Worm (Caenorhabditis elegans) whole organism, L1 larva: Measurements from ENCODE around the gene F39H12.1.
A peak's percentile ranks its signal among the peaks of the same experiment; 100 is the strongest.

Experiments used
- C04F5.9 ChIP-seq: sonication (generic microtip); optimal IDR thresholded peaks from 2 replicates; lab custom pipeline; 2016; ENCODE audit warnings: missing genetic modification characterization, missing compliant biosample characterization
- C16A3.4 ChIP-seq: fragments of 150-350 bp; optimal IDR thresholded peaks from 2 replicates; lab custom pipeline; 2014; ENCODE audit warnings: missing biosample characterization, missing genetic modification characterization
- Y116A8C.19 ChIP-seq: sonication (generic microtip); optimal IDR thresholded peaks from 2 replicates; lab custom pipeline; 2016; ENCODE audit warnings: missing compliant biosample characterization, missing genetic modification characterization, borderline replicate concordance
- alr-1 ChIP-seq: fragments of 200-800 bp; sonication (Bioruptor generic); optimal IDR thresholded peaks from 2 replicates; lab custom pipeline; 2018; ENCODE audit warnings: borderline replicate concordance, mild to moderate bottlenecking, missing genetic modification characterization, missing compliant biosample characterization
- ceh-63 ChIP-seq: fragments of 200-800 bp; sonication (Bioruptor generic); optimal IDR thresholded peaks from 2 replicates; lab custom pipeline; 2018; ENCODE audit warnings: mild to moderate bottlenecking, missing genetic modification characterization, missing compliant biosample characterization
- ceh-8 ChIP-seq: fragments of 200-800 bp; sonication (Bioruptor generic); optimal IDR thresholded peaks from 2 replicates; lab custom pipeline; 2018; ENCODE audit warnings: mild to moderate bottlenecking, missing genetic modification characterization, moderate library complexity, missing compliant biosample characterization
- ceh-82 ChIP-seq, 3 experiments: fragments of 150-350 bp in 1 of 3; sonication (generic microtip) in 2 of 3; optimal IDR thresholded peaks; 2 replicates each; lab custom pipeline; 2014 to 2017; ENCODE audit warnings: missing biosample characterization in 3 of 3, missing genetic modification characterization in 3 of 3
- ceh-90 ChIP-seq: sonication (generic microtip); optimal IDR thresholded peaks from 2 replicates; lab custom pipeline; 2016; ENCODE audit warnings: missing genetic modification characterization, missing compliant biosample characterization
- ces-1 ChIP-seq: fragments of 150-350 bp; optimal IDR thresholded peaks from 2 replicates; lab custom pipeline; 2014; ENCODE audit warnings: missing biosample characterization, missing genetic modification reagents, missing genetic modification characterization
- dpl-1 ChIP-seq, 3 experiments: fragments of 150-350 bp in 2 of 3; sonication (generic microtip) in 1 of 3; optimal IDR thresholded peaks; 2 replicates each; lab custom pipeline; 2014 to 2017; ENCODE audit warnings: missing biosample characterization in 3 of 3, missing genetic modification characterization in 3 of 3, missing genetic modification reagents in 3 of 3
- efl-1 ChIP-seq, 4 experiments: fragments of 150-350 bp; optimal IDR thresholded peaks in 3 of 4; peaks in 1 of 4; 1 replicate in 1 of 4; 2 replicates in 3 of 4; lab custom pipeline; 2014; ENCODE audit warnings: missing biosample characterization in 2 of 4, missing genetic modification characterization in 2 of 4, missing genetic modification reagents in 2 of 4
- efl-3 ChIP-seq: fragments of 200-800 bp; sonication (Bioruptor generic); optimal IDR thresholded peaks from 2 replicates; lab custom pipeline; 2018; ENCODE audit warnings: mild to moderate bottlenecking, missing genetic modification characterization, missing compliant biosample characterization
- elt-2 ChIP-seq: sonication (generic microtip); optimal IDR thresholded peaks from 2 replicates; lab custom pipeline; 2016; ENCODE audit warnings: missing genetic modification characterization, mild to moderate bottlenecking, inconsistent platforms, missing compliant biosample characterization, missing genetic modification reagents
- fkh-10 ChIP-seq: sonication (generic microtip); optimal IDR thresholded peaks from 2 replicates; lab custom pipeline; 2017; ENCODE audit warnings: missing biosample characterization, missing genetic modification reagents, missing genetic modification characterization
- fkh-4 ChIP-seq: sonication (generic microtip); optimal IDR thresholded peaks from 2 replicates; lab custom pipeline; 2016; ENCODE audit warnings: missing compliant biosample characterization, missing genetic modification characterization, borderline replicate concordance
- fkh-8 ChIP-seq: sonication (generic microtip); optimal IDR thresholded peaks from 2 replicates; lab custom pipeline; 2016; ENCODE audit warnings: mild to moderate bottlenecking, missing genetic modification characterization, missing compliant biosample characterization
- isw-1 ChIP-seq: fragments of 200-800 bp; sonication (Bioruptor generic); IDR thresholded peaks from 2 replicates; pipeline ENCODE4 v1.3.6; 2022; ENCODE audit warnings: missing genetic modification characterization, missing compliant biosample characterization
- jun-1 ChIP-seq: fragments of 150-350 bp; optimal IDR thresholded peaks from 2 replicates; lab custom pipeline; 2014; ENCODE audit warnings: missing biosample characterization, missing genetic modification reagents, missing genetic modification characterization
- mep-1 ChIP-seq: fragments of 150-350 bp; optimal IDR thresholded peaks from 2 replicates; lab custom pipeline; 2014; ENCODE audit warnings: missing biosample characterization, missing genetic modification characterization
- nhr-11 ChIP-seq: fragments of 150-350 bp; optimal IDR thresholded peaks from 2 replicates; lab custom pipeline; 2014; ENCODE audit warnings: missing biosample characterization, missing genetic modification characterization
- nhr-12 ChIP-seq: sonication (generic microtip); optimal IDR thresholded peaks from 2 replicates; lab custom pipeline; 2017; ENCODE audit warnings: missing biosample characterization, missing genetic modification characterization
- nhr-19 ChIP-seq: fragments of 200-800 bp; sonication (Bioruptor generic); conservative IDR thresholded peaks from 2 replicates; pipeline ENCODE4 v1.3.6; 2022; ENCODE audit warnings: missing genetic modification characterization, missing compliant biosample characterization
- nhr-20 ChIP-seq: sonication (generic microtip); optimal IDR thresholded peaks from 2 replicates; lab custom pipeline; 2016; ENCODE audit warnings: mild to moderate bottlenecking, missing genetic modification characterization, missing compliant biosample characterization
- nhr-28 ChIP-seq: fragments of 150-350 bp; optimal IDR thresholded peaks from 2 replicates; lab custom pipeline; 2014; ENCODE audit warnings: missing biosample characterization, missing genetic modification characterization
- nhr-47 ChIP-seq: sonication (generic microtip); optimal IDR thresholded peaks from 2 replicates; lab custom pipeline; 2016; ENCODE audit warnings: mild to moderate bottlenecking, missing genetic modification characterization, moderate library complexity, missing compliant biosample characterization
- nhr-76 ChIP-seq: sonication (generic microtip); optimal IDR thresholded peaks from 2 replicates; lab custom pipeline; 2017; ENCODE audit warnings: missing biosample characterization, missing genetic modification characterization
- nhr-77 ChIP-seq: fragments of 150-350 bp; optimal IDR thresholded peaks from 2 replicates; lab custom pipeline; 2014; ENCODE audit warnings: missing biosample characterization, missing genetic modification characterization
- nhr-90 ChIP-seq: sonication (generic microtip); optimal IDR thresholded peaks from 2 replicates; lab custom pipeline; 2016; ENCODE audit warnings: mild to moderate bottlenecking, missing genetic modification characterization, missing compliant biosample characterization; ENCODE audit not compliant: poor library complexity
- pqm-1 ChIP-seq: sonication (generic microtip); optimal IDR thresholded peaks from 3 replicates; lab custom pipeline; 2017; ENCODE audit warnings: missing biosample characterization, missing genetic modification characterization
- rnt-1 ChIP-seq: sonication (generic microtip); optimal IDR thresholded peaks from 2 replicates; lab custom pipeline; 2016; ENCODE audit warnings: mild to moderate bottlenecking, missing genetic modification characterization, moderate library complexity, missing compliant biosample characterization
- skn-1 ChIP-seq: fragments of 150-350 bp; optimal IDR thresholded peaks from 2 replicates; lab custom pipeline; 2014; ENCODE audit warnings: missing biosample characterization, missing genetic modification characterization
- snpc-4 ChIP-seq: fragments of 150-350 bp; optimal IDR thresholded peaks from 2 replicates; lab custom pipeline; 2014; ENCODE audit warnings: missing biosample characterization, missing genetic modification characterization
- sox-4 ChIP-seq: sonication (generic microtip); optimal IDR thresholded peaks from 2 replicates; lab custom pipeline; 2016; ENCODE audit warnings: missing genetic modification characterization, missing compliant biosample characterization
- sup-37 ChIP-seq: fragments of 200-800 bp; sonication (Bioruptor generic); optimal IDR thresholded peaks from 2 replicates; lab custom pipeline; 2018; ENCODE audit warnings: mild to moderate bottlenecking, missing genetic modification characterization, missing compliant biosample characterization
- swsn-7 ChIP-seq: sonication (generic microtip); optimal IDR thresholded peaks from 2 replicates; lab custom pipeline; 2016; ENCODE audit warnings: missing genetic modification characterization, missing compliant biosample characterization
- unc-130 ChIP-seq: fragments of 150-350 bp; optimal IDR thresholded peaks from 2 replicates; lab custom pipeline; 2017; ENCODE audit warnings: missing biosample characterization, missing genetic modification characterization, inconsistent platforms
- unc-30 ChIP-seq: sonication (generic microtip); optimal IDR thresholded peaks from 2 replicates; lab custom pipeline; 2017; ENCODE audit warnings: missing biosample characterization, missing genetic modification characterization
- unc-86 ChIP-seq: sonication (generic microtip); optimal IDR thresholded peaks from 2 replicates; lab custom pipeline; 2016; ENCODE audit warnings: missing genetic modification characterization, missing compliant biosample characterization
- unc-98 ChIP-seq: fragments of 200-800 bp; sonication (Bioruptor generic); IDR thresholded peaks from 2 replicates; pipeline ENCODE4 v1.3.6; 2022; ENCODE audit warnings: missing genetic modification characterization, missing compliant biosample characterization
- zag-1 ChIP-seq: fragments of 150-350 bp; optimal IDR thresholded peaks from 2 replicates; lab custom pipeline; 2014; ENCODE audit warnings: missing biosample characterization, missing genetic modification characterization
- ztf-11 ChIP-seq, 2 experiments: sonication (generic microtip); optimal IDR thresholded peaks; 2 replicates each; lab custom pipeline; 2016 to 2017; ENCODE audit warnings: missing genetic modification characterization in 2 of 2, missing biosample characterization in 1 of 2, missing compliant biosample characterization in 1 of 2

The F39H12.1 gene

ce11 chrX:827502-827901 lies 7.1 kb upstream of the F39H12.1 start (continued):
- peak; percentile 24 for TF ChIP-seq C16A3.4 (tag; lab: Kevin White, UChicago)
- no peak for TF ChIP-seq sox-4 (tag; lab: Kevin White, UChicago)
- TF ChIP-seq efl-1 (optimal IDR thresholded peaks at IDR 0.05; lab: Kevin White, UChicago), result peak; percentile 34 to 69
- peak in 1 of 2 experiments; percentile 85 for TF ChIP-seq efl-1 (GFP tag; optimal IDR thresholded peaks at IDR 0.05 in 1 of 2; lab: Kevin White, UChicago)
- peak; percentile 56 for TF ChIP-seq unc-86 (tag; lab: Kevin White, UChicago)
- peak; percentile 7 for TF ChIP-seq jun-1 (tag; lab: Kevin White, UChicago)
- peak; percentile 75 for TF ChIP-seq mep-1
- TF ChIP-seq efl-3, result no peak
- TF ChIP-seq fkh-4 (tag; lab: Kevin White, UChicago), result no peak
- TF ChIP-seq rnt-1, result peak; percentile 54
- TF ChIP-seq swsn-7 (tag; lab: Kevin White, UChicago), result peak; percentile 72
- TF ChIP-seq ces-1, result no peak
- TF ChIP-seq skn-1 (tag; lab: Kevin White, UChicago), result peak; percentile 83
- peak; percentile 78 for TF ChIP-seq nhr-47
- no peak for TF ChIP-seq C04F5.9
- TF ChIP-seq nhr-28 (tag; lab: Kevin White, UChicago), result no peak
- peak; percentile 25 for TF ChIP-seq zag-1 (tag; lab: Kevin White, UChicago)
- TF ChIP-seq nhr-77 (tag; lab: Kevin White, UChicago), result peak; percentile 57
- no peak; the same call in 1 of the 2 replicates for TF ChIP-seq nhr-19 (GFP tag; lab: Robert Waterston, UW)
- peak; percentile 67 for TF ChIP-seq nhr-20
- TF ChIP-seq ztf-11 (tag; optimal IDR thresholded peaks at IDR 0.05; lab: Kevin White, UChicago), result no peak
- peak; percentile 93 for TF ChIP-seq fkh-10 (GFP tag; lab: Kevin White, UChicago)
- TF ChIP-seq isw-1 (GFP tag; lab: Robert Waterston, UW), result no peak
- TF ChIP-seq alr-1, result no peak
- TF ChIP-seq ceh-8 (GFP tag; lab: Kevin White, UChicago), result peak; percentile 59
- TF ChIP-seq ceh-82 (tag; optimal IDR thresholded peaks at IDR 0.05; lab: Kevin White, UChicago), result peak; percentile 26 to 50 (median 41)
- peak; percentile 40 for TF ChIP-seq nhr-11 (tag; lab: Kevin White, UChicago)
- no peak for TF ChIP-seq nhr-90 (tag; lab: Kevin White, UChicago)
- no peak for TF ChIP-seq unc-30 (tag; lab: Kevin White, UChicago)
- TF ChIP-seq snpc-4, result no peak
- no peak for TF ChIP-seq Y116A8C.19 (tag; lab: Kevin White, UChicago)

- TF ChIP-seq ceh-90 (no peak), ceh-82 (tag; optimal IDR thresholded peaks at IDR 0.05; lab: Kevin White, UChicago) (no peak), elt-2 (no peak), nhr-77 (tag; lab: Kevin White, UChicago) (no peak), sup-37 (no peak), pqm-1 (tag; lab: Kevin White, UChicago) (no peak), nhr-28 (tag; lab: Kevin White, UChicago) (no peak), rnt-1 (no peak), unc-130 (tag; lab: Kevin White, UChicago) (no peak), unc-98 (no peak), nhr-12 (no peak), nhr-76 (tag; lab: Kevin White, UChicago) (no peak), dpl-1 (GFP tag; optimal IDR thresholded peaks at IDR 0.05; lab: Kevin White, UChicago) (no peak), ceh-63 (GFP tag; lab: Kevin White, UChicago) (no peak)
Observed at ce11 chrX:828603-829002, 6.0 kb upstream of the F39H12.1 start, which contains the start of gene wdr-54. Gene wdr-54 (plus strand): TSS chrX:828903.

ce11 chrX:830185-830584 lies 4.4 kb upstream of the F39H12.1 start:
- TF ChIP-seq ceh-90 (no peak), fkh-8 (tag; lab: Kevin White, UChicago) (peak; percentile 61), dpl-1 (GFP tag; optimal IDR thresholded peaks at IDR 0.05; lab: Kevin White, UChicago) (no peak)
